Fruit fly (Drosophila melanogaster): Measurements from ENCODE around the gene CG1265.

- TF ChIP-seq Mio (GFP tag; optimal IDR thresholded peaks at IDR 0.05) (no peak), fru (GFP tag; optimal IDR thresholded peaks at IDR 0.05) (no peak), h (GFP tag; optimal IDR thresholded peaks at IDR 0.05) (no peak)
These were observed 39.1 kb downstream of the CG1265 start for dm6 chr3L:4293711-4294110.

Data from whole organism, wandering third instar larva.